Fruit fly (Drosophila melanogaster) whole organism, embryonic: Measurements from ENCODE around the gene Fancl.

Experiments
- CG10366 ChIP-seq: fragments of 200-800 bp; sonication (Bioruptor generic); IDR thresholded peaks from 2 replicates; pipeline ENCODE4 v1.3.6; 2022; ENCODE audit warnings: missing biosample characterization, missing genetic modification characterization
- CG11398 ChIP-seq: fragments of 200-800 bp; sonication (Bioruptor generic); optimal IDR thresholded peaks from 2 replicates; lab custom pipeline; 2016; ENCODE audit warnings: missing biosample characterization, missing genetic modification characterization
- CG11695 ChIP-seq: fragments of 200-800 bp; sonication (Bioruptor generic); IDR thresholded peaks from 3 replicates; pipeline ENCODE4 v1.3.6; 2022; ENCODE audit warnings: missing biosample characterization, missing genetic modification characterization
- CG11696 ChIP-seq: fragments of 200-800 bp; sonication (Bioruptor generic); IDR thresholded peaks from 2 replicates; pipeline ENCODE4 v1.3.6; 2022; ENCODE audit warnings: missing biosample characterization, missing genetic modification characterization
- CG12104 ChIP-seq: fragments of 200-800 bp; sonication (Bioruptor generic); optimal IDR thresholded peaks from 3 replicates; lab custom pipeline; 2016; ENCODE audit warnings: missing biosample characterization, missing genetic modification characterization
- CG12219 ChIP-seq: fragments of 200-800 bp; sonication (Bioruptor generic); optimal IDR thresholded peaks from 3 replicates; lab custom pipeline; 2018; ENCODE audit warnings: missing biosample characterization, mild to moderate bottlenecking, missing genetic modification characterization
- CG14014 ChIP-seq: fragments of 200-800 bp; sonication (Bioruptor generic); IDR thresholded peaks from 2 replicates; pipeline ENCODE4 v1.3.6; 2022; ENCODE audit warnings: missing biosample characterization, missing genetic modification characterization
- CG15479 ChIP-seq: fragments of 200-800 bp; sonication (Bioruptor generic); optimal IDR thresholded peaks from 3 replicates; lab custom pipeline; 2019; ENCODE audit warnings: missing biosample characterization, mild to moderate bottlenecking, missing genetic modification characterization, moderate library complexity
- CG15696 ChIP-seq: fragments of 200-800 bp; sonication (Bioruptor generic); optimal IDR thresholded peaks from 2 replicates; lab custom pipeline; 2019; ENCODE audit warnings: missing biosample characterization, mild to moderate bottlenecking, missing genetic modification characterization, moderate library complexity
- CG18476 ChIP-seq: fragments of 200-800 bp; sonication (Bioruptor generic); optimal IDR thresholded peaks from 2 replicates; lab custom pipeline; 2016; ENCODE audit warnings: missing biosample characterization, mild to moderate bottlenecking, missing genetic modification characterization
- CG18599 ChIP-seq: fragments of 200-800 bp; sonication (Bioruptor generic); optimal IDR thresholded peaks from 3 replicates; lab custom pipeline; 2017; ENCODE audit warnings: missing biosample characterization, missing genetic modification characterization, mild to moderate bottlenecking, moderate library complexity, missing genetic modification reagents
- CG18619 ChIP-seq: fragments of 200-800 bp; sonication (Bioruptor generic); optimal IDR thresholded peaks from 3 replicates; lab custom pipeline; 2017; ENCODE audit warnings: missing biosample characterization, mild to moderate bottlenecking, missing genetic modification characterization
- CG3065 ChIP-seq: fragments of 200-800 bp; sonication (Bioruptor generic); optimal IDR thresholded peaks from 2 replicates; lab custom pipeline; 2016; ENCODE audit warnings: missing biosample characterization, missing genetic modification characterization
- CG31388 ChIP-seq: fragments of 200-800 bp; sonication (Bioruptor generic); optimal IDR thresholded peaks from 2 replicates; lab custom pipeline; 2016; ENCODE audit warnings: missing biosample characterization, missing genetic modification characterization
- CG3281 ChIP-seq: fragments of 200-800 bp; sonication (Bioruptor generic); optimal IDR thresholded peaks from 3 replicates; lab custom pipeline; 2017; ENCODE audit warnings: missing biosample characterization, mild to moderate bottlenecking, missing genetic modification characterization
- CG4424 ChIP-seq: fragments of 200-800 bp; sonication (Bioruptor generic); optimal IDR thresholded peaks from 3 replicates; lab custom pipeline; 2016; ENCODE audit warnings: missing biosample characterization, missing genetic modification characterization
- CG5180 ChIP-seq: fragments of 200-800 bp; sonication (Bioruptor generic); optimal IDR thresholded peaks from 3 replicates; lab custom pipeline; 2017; ENCODE audit warnings: missing biosample characterization, missing genetic modification characterization, mild to moderate bottlenecking, moderate library complexity, missing genetic modification reagents
- CG6765 ChIP-seq: fragments of 200-800 bp; sonication (Bioruptor generic); optimal IDR thresholded peaks from 3 replicates; lab custom pipeline; 2017; ENCODE audit warnings: missing biosample characterization, mild to moderate bottlenecking, missing genetic modification characterization
- CG7745 ChIP-seq: fragments of 200-800 bp; sonication (Bioruptor generic); optimal IDR thresholded peaks from 2 replicates; lab custom pipeline; 2018; ENCODE audit warnings: missing biosample characterization, mild to moderate bottlenecking, missing genetic modification characterization, moderate library complexity
- CG8290 ChIP-seq, 3 experiments: fragments of 200-800 bp; sonication (Bioruptor generic); optimal IDR thresholded peaks; 2 replicates each; lab custom pipeline; 2016 to 2019; ENCODE audit warnings: missing biosample characterization in 3 of 3, missing genetic modification characterization in 3 of 3, mild to moderate bottlenecking in 2 of 3, moderate library complexity in 1 of 3
- CG9215 ChIP-seq: fragments of 200-800 bp; sonication (Bioruptor generic); IDR thresholded peaks from 2 replicates; pipeline ENCODE4 v1.3.6; 2022; ENCODE audit warnings: missing biosample characterization, missing genetic modification characterization
- CG9817 ChIP-seq: fragments of 200-800 bp; sonication (Bioruptor generic); optimal IDR thresholded peaks from 2 replicates; lab custom pipeline; 2018; ENCODE audit warnings: missing biosample characterization, mild to moderate bottlenecking, missing genetic modification characterization, moderate library complexity
- CTCF ChIP-seq: fragments of 200-800 bp; sonication (Bioruptor generic); optimal IDR thresholded peaks from 2 replicates; lab custom pipeline; 2017; ENCODE audit warnings: missing biosample characterization, mild to moderate bottlenecking, missing genetic modification characterization, moderate library complexity
- Camta ChIP-seq: fragments of 200-800 bp; sonication (Bioruptor generic); optimal IDR thresholded peaks from 2 replicates; lab custom pipeline; 2016; ENCODE audit warnings: missing biosample characterization, missing genetic modification characterization
- D19B ChIP-seq: fragments of 200-800 bp; sonication (Bioruptor generic); optimal IDR thresholded peaks from 2 replicates; lab custom pipeline; 2017; ENCODE audit warnings: missing biosample characterization, mild to moderate bottlenecking, missing genetic modification characterization
- Dad ChIP-seq: fragments of 200-800 bp; sonication (Bioruptor generic); optimal IDR thresholded peaks from 3 replicates; lab custom pipeline; 2016; ENCODE audit warnings: missing biosample characterization, missing genetic modification characterization
- E2f2 ChIP-seq: fragments of 200-800 bp; sonication (Bioruptor generic); IDR thresholded peaks from 2 replicates; pipeline ENCODE4 v1.3.6; 2022; ENCODE audit warnings: missing biosample characterization, missing genetic modification characterization
- Fer1 ChIP-seq: fragments of 200-800 bp; sonication (Bioruptor generic); optimal IDR thresholded peaks from 2 replicates; lab custom pipeline; 2017; ENCODE audit warnings: missing biosample characterization, mild to moderate bottlenecking, missing genetic modification characterization
- H2.0 ChIP-seq: fragments of 200-800 bp; sonication (Bioruptor generic); IDR thresholded peaks from 2 replicates; pipeline ENCODE4 v1.3.6; 2022; ENCODE audit warnings: missing biosample characterization, missing genetic modification characterization
- HLH4C ChIP-seq: fragments of 200-800 bp; sonication (Bioruptor generic); IDR thresholded peaks from 3 replicates; pipeline ENCODE4 v1.3.6; 2022; ENCODE audit warnings: missing biosample characterization, missing genetic modification characterization; ENCODE audit not compliant: partially characterized antibody
- Jarid2 ChIP-seq: fragments of 200-800 bp; sonication (Bioruptor generic); optimal IDR thresholded peaks from 3 replicates; lab custom pipeline; 2017; ENCODE audit warnings: mild to moderate bottlenecking, missing biosample characterization, missing genetic modification reagents, missing genetic modification characterization
- Lim3 ChIP-seq: fragments of 200-800 bp; sonication (Bioruptor generic); IDR thresholded peaks from 2 replicates; pipeline ENCODE4 v1.3.6; 2022; ENCODE audit warnings: missing biosample characterization, missing genetic modification characterization
- Mes4 ChIP-seq: fragments of 200-800 bp; sonication (Bioruptor generic); optimal IDR thresholded peaks from 2 replicates; lab custom pipeline; 2016; ENCODE audit warnings: missing biosample characterization, missing genetic modification characterization
- Myb ChIP-seq: fragments of 200-800 bp; sonication (Bioruptor generic); optimal IDR thresholded peaks from 2 replicates; lab custom pipeline; 2016; ENCODE audit warnings: missing biosample characterization, missing genetic modification characterization
- Neu2 ChIP-seq: fragments of 200-800 bp; sonication (Bioruptor generic); optimal IDR thresholded peaks from 3 replicates; lab custom pipeline; 2016; ENCODE audit warnings: missing biosample characterization, missing genetic modification characterization, borderline replicate concordance
- Trl ChIP-seq, 3 experiments: fragments of >200 bp in 2 of 3; fragments of 200-800 bp in 1 of 3; sonication (Bioruptor generic) in 1 of 3; optimal IDR thresholded peaks; 2 replicates in 1 of 3; 3 replicates in 2 of 3; lab custom pipeline; 2016 to 2017; ENCODE audit warnings: missing biosample characterization in 1 of 3, missing genetic modification characterization in 1 of 3
- Usf ChIP-seq: fragments of 200-800 bp; sonication (Bioruptor generic); optimal IDR thresholded peaks from 2 replicates; lab custom pipeline; 2017; ENCODE audit warnings: missing genotype, missing biosample characterization, missing genetic modification characterization
- bcd ChIP-seq: fragments of 200-800 bp; sonication (Bioruptor generic); optimal IDR thresholded peaks from 2 replicates; lab custom pipeline; 2017; ENCODE audit warnings: missing biosample characterization, mild to moderate bottlenecking, missing genetic modification characterization
- crc ChIP-seq: fragments of 200-800 bp; sonication (Bioruptor generic); optimal IDR thresholded peaks from 2 replicates; lab custom pipeline; 2016; ENCODE audit warnings: missing biosample characterization, missing genetic modification characterization
- cwo ChIP-seq: fragments of 200-800 bp; sonication (Bioruptor generic); optimal IDR thresholded peaks from 3 replicates; lab custom pipeline; 2017; ENCODE audit warnings: missing biosample characterization, missing genetic modification characterization, mild to moderate bottlenecking, moderate library complexity, missing genetic modification reagents
- fd102C ChIP-seq: fragments of 200-800 bp; sonication (Bioruptor generic); optimal IDR thresholded peaks from 2 replicates; lab custom pipeline; 2018; ENCODE audit warnings: missing biosample characterization, mild to moderate bottlenecking, missing genetic modification characterization, moderate library complexity
- gro ChIP-seq: fragments of 200-800 bp; sonication (Bioruptor generic); optimal IDR thresholded peaks from 2 replicates; lab custom pipeline; 2016; ENCODE audit warnings: missing biosample characterization, missing genetic modification characterization
- kah ChIP-seq: fragments of 200-800 bp; sonication (Bioruptor generic); optimal IDR thresholded peaks from 2 replicates; lab custom pipeline; 2018; ENCODE audit warnings: missing biosample characterization, mild to moderate bottlenecking, missing genetic modification characterization
- phol ChIP-seq: fragments of 200-800 bp; sonication (Bioruptor generic); optimal IDR thresholded peaks from 3 replicates; lab custom pipeline; 2018; ENCODE audit warnings: missing biosample characterization, mild to moderate bottlenecking, missing genetic modification characterization, moderate library complexity
- pros ChIP-seq: fragments of 200-800 bp; sonication (Bioruptor generic); optimal IDR thresholded peaks from 3 replicates; lab custom pipeline; 2019; ENCODE audit warnings: missing biosample characterization, mild to moderate bottlenecking, missing genetic modification characterization, moderate library complexity
- psq ChIP-seq: fragments of 200-800 bp; sonication (Bioruptor generic); optimal IDR thresholded peaks from 2 replicates; lab custom pipeline; 2017; ENCODE audit warnings: missing biosample characterization, missing genetic modification characterization
- sim ChIP-seq: fragments of 200-800 bp; sonication (Bioruptor generic); IDR thresholded peaks from 2 replicates; pipeline ENCODE4 v1.3.6; 2022; ENCODE audit warnings: missing biosample characterization, missing genetic modification characterization
- sug ChIP-seq: fragments of 200-800 bp; optimal IDR thresholded peaks from 2 replicates; lab custom pipeline; 2019; ENCODE audit warnings: missing biosample characterization, mild to moderate bottlenecking, missing genetic modification characterization, moderate library complexity
- tgo ChIP-seq: fragments of 200-800 bp; sonication (Bioruptor generic); IDR thresholded peaks from 3 replicates; pipeline ENCODE4 v1.3.6; 2022; ENCODE audit warnings: missing biosample characterization, missing genetic modification characterization
- toy ChIP-seq: fragments of 200-800 bp; sonication (Bioruptor generic); IDR thresholded peaks from 2 replicates; pipeline ENCODE4 v1.3.6; 2022; ENCODE audit warnings: missing biosample characterization, missing genetic modification characterization
- vfl ChIP-seq: fragments of 200-800 bp; sonication (Bioruptor generic); optimal IDR thresholded peaks from 2 replicates; lab custom pipeline; 2016; ENCODE audit warnings: missing biosample characterization, missing genetic modification characterization

Fancl gene

DNA sequence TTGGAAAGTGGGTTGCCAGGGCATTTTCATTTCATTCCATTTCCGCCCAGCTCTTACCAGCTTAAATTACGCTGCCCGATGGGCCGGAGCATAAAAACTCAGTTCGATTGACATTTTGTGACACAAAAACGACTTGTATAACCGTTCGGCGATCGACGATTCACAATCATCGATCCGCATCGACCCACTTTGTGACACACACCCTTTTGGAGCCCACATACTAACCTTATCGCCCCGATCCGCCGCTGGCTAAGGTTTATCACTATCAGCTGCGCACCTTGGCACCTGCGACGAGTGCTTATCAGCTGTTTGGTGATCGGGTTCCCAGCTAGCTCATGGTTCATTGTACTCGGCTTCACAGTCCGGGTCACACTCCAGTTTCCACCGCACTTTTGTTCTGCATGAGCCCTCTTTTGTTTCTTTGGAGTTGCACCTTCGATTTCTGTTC, 46.8 kb upstream of the Fancl start (continued):
- no peak for TF ChIP-seq CG8290 (GFP tag; optimal IDR thresholded peaks at IDR 0.05; lab: Kevin White, UChicago)
- peak in 1 of 2 experiments; percentile 46 for TF ChIP-seq CG8290 (tag; optimal IDR thresholded peaks at IDR 0.05; lab: Kevin White, UChicago)
- TF ChIP-seq Mes4 (GFP tag; lab: Kevin White, UChicago): no peak
- no peak for TF ChIP-seq Dad (GFP tag; lab: Kevin White, UChicago)
- TF ChIP-seq CG3065 (GFP tag; lab: Kevin White, UChicago): no peak
- no peak for TF ChIP-seq CG15696
- 0 out of 2 replicates have a peak, but pooled peaks have one; percentile 43 for TF ChIP-seq CG14014 (GFP tag; lab: Robert Waterston, UW)
- no peak for TF ChIP-seq Trl (optimal IDR thresholded peaks at IDR 0.05; lab: Kevin White, UChicago)
- TF ChIP-seq Trl (GFP tag; optimal IDR thresholded peaks at IDR 0.05; lab: Kevin White, UChicago): no peak
- TF ChIP-seq HLH4C (GFP tag; lab: Robert Waterston, UW): no peak
- no peak for TF ChIP-seq psq (GFP tag; lab: Kevin White, UChicago)
- TF ChIP-seq CG7745 (tag; lab: Kevin White, UChicago): no peak
- no peak for TF ChIP-seq E2f2 (GFP tag; lab: Robert Waterston, UW)
- TF ChIP-seq crc (GFP tag; lab: Kevin White, UChicago): no peak
- no peak for TF ChIP-seq phol (tag; lab: Kevin White, UChicago)
- TF ChIP-seq Neu2 (GFP tag; lab: Kevin White, UChicago): no peak
- no peak for TF ChIP-seq CG12104 (GFP tag; lab: Kevin White, UChicago)
- TF ChIP-seq bcd (GFP tag; lab: Kevin White, UChicago): no peak
- no peak for TF ChIP-seq CG9215 (GFP tag; lab: Robert Waterston, UW)
- no peak for TF ChIP-seq toy (GFP tag; lab: Robert Waterston, UW)
- no peak for TF ChIP-seq Lim3 (GFP tag; lab: Robert Waterston, UW)
- no peak for TF ChIP-seq CG3281
- TF ChIP-seq CG11398 (GFP tag; lab: Kevin White, UChicago): no peak
- no peak for TF ChIP-seq Myb (GFP tag; lab: Kevin White, UChicago)
- peak; percentile 31 for TF ChIP-seq Fer1 (GFP tag; lab: Kevin White, UChicago)
- no peak for TF ChIP-seq CG18476 (GFP tag; lab: Kevin White, UChicago)
- TF ChIP-seq CG11696 (GFP tag; lab: Robert Waterston, UW): peak; percentile 67
- TF ChIP-seq pros (GFP tag; lab: Kevin White, UChicago): no peak
- no peak for TF ChIP-seq fd102C (GFP tag; lab: Kevin White, UChicago)
- TF ChIP-seq CTCF: no peak
- no peak for TF ChIP-seq H2.0 (GFP tag; lab: Robert Waterston, UW)
- no peak for TF ChIP-seq CG15479 (GFP tag; lab: Kevin White, UChicago)
- no peak for TF ChIP-seq Jarid2 (GFP tag; lab: Kevin White, UChicago)
- no peak for TF ChIP-seq tgo (GFP tag; lab: Robert Waterston, UW)
- TF ChIP-seq gro (GFP tag; lab: Kevin White, UChicago): peak; percentile 9
- TF ChIP-seq sug: peak; percentile 92
- TF ChIP-seq CG18599 (GFP tag; lab: Kevin White, UChicago): peak; percentile 32
- no peak for TF ChIP-seq D19B (GFP tag; lab: Kevin White, UChicago)
- no peak for TF ChIP-seq CG18619 (GFP tag; lab: Kevin White, UChicago)
- no peak for TF ChIP-seq CG4424 (GFP tag; lab: Kevin White, UChicago)
- peak; percentile 74 for TF ChIP-seq cwo (GFP tag; lab: Kevin White, UChicago)
- no peak for TF ChIP-seq vfl (GFP tag; lab: Kevin White, UChicago)
- no peak for TF ChIP-seq CG10366 (GFP tag; lab: Robert Waterston, UW)
- peak; percentile 31 for TF ChIP-seq CG5180 (GFP tag; lab: Kevin White, UChicago)
- no peak for TF ChIP-seq kah
- TF ChIP-seq sim (GFP tag; lab: Robert Waterston, UW): no peak
- no peak for TF ChIP-seq Camta (GFP tag; lab: Kevin White, UChicago)
- no peak for TF ChIP-seq CG11695 (GFP tag; lab: Robert Waterston, UW)
- peak; percentile 8 for TF ChIP-seq CG12219 (GFP tag; lab: Kevin White, UChicago)
- TF ChIP-seq CG31388 (GFP tag; lab: Kevin White, UChicago): no peak
- no peak for TF ChIP-seq CG9817 (tag; lab: Kevin White, UChicago)
- TF ChIP-seq CG6765 (GFP tag; lab: Kevin White, UChicago): no peak
- no peak for TF ChIP-seq Usf (GFP tag; lab: Kevin White, UChicago)
